Worm (Caenorhabditis elegans) whole organism, mixed stage, embryonic: ENCODE measurements around the gene lido-9.

Experiments
- M03D4.4 ChIP-seq: sonication (generic microtip); optimal IDR thresholded peaks from 2 replicates; lab custom pipeline; 2017; ENCODE audit warnings: mild to moderate bottlenecking, missing genetic modification characterization, missing compliant biosample characterization
- bed-3 ChIP-seq: fragments of 200-800 bp; sonication (Bioruptor generic); optimal IDR thresholded peaks from 3 replicates; lab custom pipeline; 2018; ENCODE audit warnings: mild to moderate bottlenecking, missing genetic modification characterization, moderate library complexity, missing compliant biosample characterization
- blmp-1 ChIP-seq: fragments of 150-350 bp; optimal IDR thresholded peaks from 2 replicates; lab custom pipeline; 2014; ENCODE audit warnings: missing biosample characterization, missing genetic modification characterization
- ceh-39 ChIP-seq: fragments of 150-350 bp; optimal IDR thresholded peaks from 2 replicates; lab custom pipeline; 2014; ENCODE audit warnings: missing biosample characterization, missing genetic modification characterization
- ceh-43 ChIP-seq: fragments of 200-800 bp; sonication (Bioruptor generic); optimal IDR thresholded peaks from 2 replicates; lab custom pipeline; 2018; ENCODE audit warnings: mild to moderate bottlenecking, missing genetic modification characterization, moderate library complexity, missing compliant biosample characterization
- ceh-83 ChIP-seq: fragments of 200-800 bp; sonication (Bioruptor generic); optimal IDR thresholded peaks from 2 replicates; lab custom pipeline; 2018; ENCODE audit warnings: mild to moderate bottlenecking, missing genetic modification characterization, missing compliant biosample characterization
- ces-1 ChIP-seq: fragments of 150-350 bp; optimal IDR thresholded peaks from 2 replicates; lab custom pipeline; 2014; ENCODE audit warnings: missing biosample characterization, missing genetic modification reagents, missing genetic modification characterization
- cnd-1 ChIP-seq: fragments of 200-800 bp; sonication (Bioruptor generic); optimal IDR thresholded peaks from 2 replicates; lab custom pipeline; 2018; ENCODE audit warnings: mild to moderate bottlenecking, missing genetic modification characterization, missing compliant biosample characterization
- drap-1 ChIP-seq: fragments of 200-800 bp; sonication (Bioruptor generic); optimal IDR thresholded peaks from 3 replicates; lab custom pipeline; 2018; ENCODE audit warnings: mild to moderate bottlenecking, missing genetic modification characterization, missing compliant biosample characterization
- elt-1 ChIP-seq: sonication (generic microtip); optimal IDR thresholded peaks from 2 replicates; lab custom pipeline; 2017; ENCODE audit warnings: missing genetic modification characterization, mild to moderate bottlenecking, missing compliant biosample characterization, antibody characterized with exemption, moderate library complexity, borderline replicate concordance; ENCODE audit not compliant: insufficient read depth
- elt-3 ChIP-seq: fragments of 150-350 bp; optimal IDR thresholded peaks from 2 replicates; lab custom pipeline; 2014; ENCODE audit warnings: missing biosample characterization, missing genetic modification characterization
- flh-1 ChIP-seq: fragments of 200-800 bp; sonication (Bioruptor generic); optimal IDR thresholded peaks from 2 replicates; lab custom pipeline; 2018; ENCODE audit warnings: mild to moderate bottlenecking, missing genetic modification characterization, moderate library complexity, missing compliant biosample characterization
- ham-2 ChIP-seq: fragments of 200-800 bp; sonication (Bioruptor generic); optimal IDR thresholded peaks from 2 replicates; lab custom pipeline; 2018; ENCODE audit warnings: mild to moderate bottlenecking, missing genetic modification characterization, missing compliant biosample characterization
- hlh-1 ChIP-seq: fragments of 150-350 bp; optimal IDR thresholded peaks from 2 replicates; lab custom pipeline; 2014; ENCODE audit warnings: missing biosample characterization, missing genetic modification reagents, missing genetic modification characterization
- lin-13 ChIP-seq: fragments of 150-350 bp; optimal IDR thresholded peaks from 2 replicates; lab custom pipeline; 2014; ENCODE audit warnings: missing biosample characterization, missing genetic modification characterization
- lsy-2 ChIP-seq: fragments of 150-350 bp; optimal IDR thresholded peaks from 2 replicates; lab custom pipeline; 2014; ENCODE audit warnings: missing biosample characterization, missing genetic modification characterization
- mab-5 ChIP-seq: fragments of 150-350 bp; optimal IDR thresholded peaks from 2 replicates; lab custom pipeline; 2014; ENCODE audit warnings: missing biosample characterization, missing genetic modification characterization
- mep-1 ChIP-seq: fragments of 150-350 bp; optimal IDR thresholded peaks from 2 replicates; lab custom pipeline; 2017; ENCODE audit warnings: missing biosample characterization, missing genetic modification reagents, missing genetic modification characterization, inconsistent platforms
- mls-2 ChIP-seq: sonication (generic microtip); optimal IDR thresholded peaks from 2 replicates; lab custom pipeline; 2016; ENCODE audit warnings: mild to moderate bottlenecking, missing genetic modification characterization, moderate library complexity, missing compliant biosample characterization
- nhr-12 ChIP-seq: fragments of 150-350 bp; optimal IDR thresholded peaks from 2 replicates; lab custom pipeline; 2014; ENCODE audit warnings: missing biosample characterization, missing genetic modification characterization
- nhr-2 ChIP-seq: fragments of 150-350 bp; optimal IDR thresholded peaks from 2 replicates; lab custom pipeline; 2014; ENCODE audit warnings: missing biosample characterization, missing genetic modification characterization
- nhr-237 ChIP-seq: fragments of 150-350 bp; optimal IDR thresholded peaks from 2 replicates; lab custom pipeline; 2014; ENCODE audit warnings: missing biosample characterization, missing genetic modification characterization
- nhr-28 ChIP-seq: fragments of 150-350 bp; optimal IDR thresholded peaks from 2 replicates; lab custom pipeline; 2014; ENCODE audit warnings: missing biosample characterization, missing genetic modification characterization
- nhr-76 ChIP-seq: sonication (generic microtip); optimal IDR thresholded peaks from 2 replicates; lab custom pipeline; 2017; ENCODE audit warnings: missing biosample characterization, missing genetic modification characterization
- pha-4 ChIP-seq: fragments of 150-350 bp; optimal IDR thresholded peaks from 2 replicates; lab custom pipeline; 2018; ENCODE audit warnings: missing biosample characterization, missing genetic modification reagents, missing genetic modification characterization
- sem-2 ChIP-seq: fragments of 200-800 bp; sonication (Bioruptor generic); optimal IDR thresholded peaks from 2 replicates; lab custom pipeline; 2018; ENCODE audit warnings: mild to moderate bottlenecking, missing genetic modification characterization, missing compliant biosample characterization
- snpc-4 ChIP-seq: fragments of 150-350 bp; optimal IDR thresholded peaks from 2 replicates; lab custom pipeline; 2014; ENCODE audit warnings: missing biosample characterization, missing genetic modification characterization
- sptf-1 ChIP-seq: sonication (generic microtip); optimal IDR thresholded peaks from 2 replicates; lab custom pipeline; 2017; ENCODE audit warnings: mild to moderate bottlenecking, missing genetic modification characterization, moderate library complexity, missing compliant biosample characterization
- tbx-8 ChIP-seq: fragments of 200-800 bp; sonication (Bioruptor generic); optimal IDR thresholded peaks from 2 replicates; lab custom pipeline; 2018; ENCODE audit warnings: mild to moderate bottlenecking, missing genetic modification characterization, moderate library complexity, missing compliant biosample characterization
- unc-120 ChIP-seq: sonication (generic microtip); optimal IDR thresholded peaks from 2 replicates; lab custom pipeline; 2017; ENCODE audit warnings: missing genetic modification characterization, missing compliant biosample characterization; ENCODE audit not compliant: poor library complexity, severe bottlenecking
- unc-39 ChIP-seq: fragments of 150-350 bp; optimal IDR thresholded peaks from 2 replicates; lab custom pipeline; 2014; ENCODE audit warnings: missing biosample characterization, missing genetic modification characterization
- unc-62 ChIP-seq: fragments of 150-350 bp; optimal IDR thresholded peaks from 2 replicates; lab custom pipeline; 2014; ENCODE audit warnings: missing biosample characterization, missing genetic modification reagents, missing genetic modification characterization
- zip-8 ChIP-seq: fragments of 150-350 bp; optimal IDR thresholded peaks from 2 replicates; lab custom pipeline; 2014; ENCODE audit warnings: missing biosample characterization, missing genetic modification characterization
- ztf-11 ChIP-seq: fragments of 150-350 bp; optimal IDR thresholded peaks from 2 replicates; lab custom pipeline; 2014; ENCODE audit warnings: missing biosample characterization, missing genetic modification characterization

lido-9 gene

ce11 chrII:3045422-3045821 lies 44.9 kb downstream of the lido-9 start:
- TF ChIP-seq unc-120 (tag; lab: Kevin White, UChicago), result no peak
- no peak for TF ChIP-seq ham-2 (GFP tag; lab: Kevin White, UChicago)
- TF ChIP-seq ztf-11 (tag; lab: Kevin White, UChicago), result no peak
- no peak for TF ChIP-seq mls-2 (tag; lab: Kevin White, UChicago)
- TF ChIP-seq nhr-2 (tag; lab: Kevin White, UChicago), result no peak
- no peak for TF ChIP-seq ceh-83 (GFP tag; lab: Kevin White, UChicago)
- no peak for TF ChIP-seq nhr-237
- no peak for TF ChIP-seq M03D4.4
- TF ChIP-seq snpc-4 (tag; lab: Kevin White, UChicago), result no peak
- no peak for TF ChIP-seq zip-8 (tag; lab: Kevin White, UChicago)
- no peak for TF ChIP-seq flh-1 (GFP tag; lab: Kevin White, UChicago)
- no peak for TF ChIP-seq pha-4
- no peak for TF ChIP-seq ces-1
- no peak for TF ChIP-seq lin-13 (tag; lab: Kevin White, UChicago)
- no peak for TF ChIP-seq sptf-1 (tag; lab: Kevin White, UChicago)

ce11 chrII:3045875-3046274 lies 45.3 kb downstream of the lido-9 start, which contains the start of gene sri-30:
Gene sri-30 (plus strand): TSS chrII:3046175.
- no peak for TF ChIP-seq sptf-1 (tag; lab: Kevin White, UChicago)
- no peak for TF ChIP-seq pha-4
- TF ChIP-seq hlh-1 (tag; lab: Kevin White, UChicago), result no peak
- TF ChIP-seq nhr-28, result no peak
- no peak for TF ChIP-seq blmp-1 (tag; lab: Kevin White, UChicago)

- TF ChIP-seq mep-1 (tag; lab: Kevin White, UChicago) (no peak), nhr-76 (tag; lab: Kevin White, UChicago) (no peak), ceh-39 (no peak), M03D4.4 (no peak), cnd-1 (no peak), ces-1 (no peak), nhr-12 (tag; lab: Kevin White, UChicago) (no peak), blmp-1 (tag; lab: Kevin White, UChicago) (no peak), elt-3 (tag; lab: Kevin White, UChicago) (no peak), mab-5 (no peak), nhr-28 (no peak), bed-3 (GFP tag; lab: Kevin White, UChicago) (no peak), nhr-237 (no peak), unc-39 (tag; lab: Kevin White, UChicago) (no peak), sptf-1 (tag; lab: Kevin White, UChicago) (no peak), drap-1 (no peak), ztf-11 (tag; lab: Kevin White, UChicago) (no peak), unc-120 (tag; lab: Kevin White, UChicago) (no peak), pha-4 (no peak), lsy-2 (tag; lab: Kevin White, UChicago) (no peak)
Observed at ce11 chrII:3048378-3048777, 47.8 kb downstream of the lido-9 start, which contains the start of gene sri-28. Gene sri-28 (plus strand): TSS chrII:3048678.

- TF ChIP-seq unc-120 (tag; lab: Kevin White, UChicago) (no peak), ham-2 (GFP tag; lab: Kevin White, UChicago) (peak; percentile 1), ceh-43 (GFP tag; lab: Kevin White, UChicago) (no peak), unc-62 (no peak), mab-5 (no peak), drap-1 (no peak), sptf-1 (tag; lab: Kevin White, UChicago) (no peak)
- TF ChIP-seq, all 35 proteins: peak for 1
Observed at ce11 chrII:3048989-3049388, 48.4 kb downstream of the lido-9 start.

- TF ChIP-seq blmp-1 (tag; lab: Kevin White, UChicago) (no peak), mep-1 (tag; lab: Kevin White, UChicago) (no peak), ceh-39 (no peak), sem-2 (GFP tag; lab: Kevin White, UChicago) (no peak), snpc-4 (tag; lab: Kevin White, UChicago) (no peak), ceh-83 (GFP tag; lab: Kevin White, UChicago) (no peak), tbx-8 (GFP tag; lab: Kevin White, UChicago) (no peak), zip-8 (tag; lab: Kevin White, UChicago) (no peak), flh-1 (GFP tag; lab: Kevin White, UChicago) (no peak), elt-3 (tag; lab: Kevin White, UChicago) (no peak), nhr-2 (tag; lab: Kevin White, UChicago) (no peak), ceh-43 (GFP tag; lab: Kevin White, UChicago) (no peak), cnd-1 (no peak), sptf-1 (tag; lab: Kevin White, UChicago) (no peak), elt-1 (tag; lab: Kevin White, UChicago) (no peak), unc-62 (no peak), ztf-11 (tag; lab: Kevin White, UChicago) (no peak)
- TF ChIP-seq, all 35 proteins: peak for 0
Observed at ce11 chrII:3050703-3051102, 50.1 kb downstream of the lido-9 start, which contains the start of gene sri-31. Gene sri-31 (plus strand): TSS chrII:3051003.
